Worm (Caenorhabditis elegans) whole organism, young adult: Measurements from ENCODE around the gene Y75B8A.34.

Source experiments
- B0336.3 ChIP-seq: fragments of 200-800 bp; sonication (Bioruptor generic); IDR thresholded peaks from 2 replicates; pipeline ENCODE4 v1.3.6; 2022; ENCODE audit warnings: missing genetic modification characterization, missing compliant biosample characterization
- C17E4.6 ChIP-seq: fragments of 200-800 bp; sonication (Bioruptor generic); IDR thresholded peaks from 2 replicates; pipeline ENCODE4 v1.3.6; 2022; ENCODE audit warnings: missing genetic modification reagents, missing genetic modification characterization, missing compliant biosample characterization
- F49E8.2 ChIP-seq: sonication (generic microtip); optimal IDR thresholded peaks from 3 replicates; lab custom pipeline; 2017; ENCODE audit warnings: missing genetic modification characterization, mild to moderate bottlenecking, missing compliant biosample characterization, antibody characterized with exemption, moderate library complexity; ENCODE audit not compliant: insufficient read depth
- ZK185.1 ChIP-seq: sonication (generic microtip); optimal IDR thresholded peaks from 2 replicates; lab custom pipeline; 2016; ENCODE audit warnings: mild to moderate bottlenecking, missing genetic modification characterization, missing compliant biosample characterization; ENCODE audit not compliant: poor library complexity, severe bottlenecking
- atf-7 ChIP-seq: sonication (generic microtip); optimal IDR thresholded peaks from 2 replicates; lab custom pipeline; 2017; ENCODE audit warnings: mild to moderate bottlenecking, missing genetic modification characterization, missing compliant biosample characterization
- attf-5 ChIP-seq: fragments of 200-800 bp; sonication (Bioruptor generic); optimal IDR thresholded peaks from 2 replicates; lab custom pipeline; 2018; ENCODE audit warnings: mild to moderate bottlenecking, missing genetic modification characterization, missing compliant biosample characterization
- cebp-1 ChIP-seq, 2 experiments: fragments of 200-800 bp in 1 of 2; sonication (Bioruptor generic) in 1 of 2; sonication (generic microtip) in 1 of 2; IDR thresholded peaks in 1 of 2; optimal IDR thresholded peaks in 1 of 2; 2 replicates each; pipeline versions ENCODE4 v1.3.6 to Lab custom; 2017 to 2022; ENCODE audit warnings: missing compliant biosample characterization in 2 of 2, missing genetic modification characterization in 2 of 2, mild to moderate bottlenecking in 1 of 2, missing genetic modification reagents in 1 of 2, moderate library complexity in 1 of 2
- ceh-40 ChIP-seq: fragments of 200-800 bp; sonication (Bioruptor generic); IDR thresholded peaks from 2 replicates; pipeline ENCODE4 v1.3.6; 2022; ENCODE audit warnings: missing genetic modification characterization, missing compliant biosample characterization
- dox-1 ChIP-seq: fragments of 200-800 bp; sonication (Bioruptor generic); IDR thresholded peaks from 2 replicates; pipeline ENCODE4 v1.3.6; 2022; ENCODE audit warnings: missing genetic modification reagents, missing genetic modification characterization, missing compliant biosample characterization
- egl-18 ChIP-seq: fragments of 200-800 bp; sonication (Bioruptor generic); IDR thresholded peaks from 2 replicates; pipeline ENCODE4 v1.3.6; 2022; ENCODE audit warnings: missing genetic modification reagents, missing genetic modification characterization, missing compliant biosample characterization
- hlh-26 ChIP-seq: fragments of 200-800 bp; sonication (Bioruptor generic); conservative IDR thresholded peaks from 2 replicates; pipeline ENCODE4 v1.3.6; 2022; ENCODE audit warnings: missing genetic modification reagents, missing genetic modification characterization, missing compliant biosample characterization
- hmg-1.2 ChIP-seq: fragments of 200-800 bp; sonication (Bioruptor generic); IDR thresholded peaks from 2 replicates; pipeline ENCODE4 v1.3.6; 2022; ENCODE audit warnings: missing genetic modification reagents, missing genetic modification characterization, missing compliant biosample characterization
- hsf-1 ChIP-seq: fragments of 200-800 bp; sonication (Bioruptor generic); IDR thresholded peaks from 2 replicates; pipeline ENCODE4 v1.3.6; 2022; ENCODE audit warnings: missing genetic modification reagents, missing genetic modification characterization, missing compliant biosample characterization
- lag-1 ChIP-seq: fragments of 200-800 bp; sonication (Bioruptor generic); IDR thresholded peaks from 2 replicates; pipeline ENCODE4 v1.3.6; 2022; ENCODE audit warnings: missing genetic modification reagents, missing genetic modification characterization, missing compliant biosample characterization
- lin-35 ChIP-seq, 3 experiments: fragments of 150-350 bp in 2 of 3; sonication (generic microtip) in 1 of 3; optimal IDR thresholded peaks; 2 replicates each; lab custom pipeline; 2014 to 2018; ENCODE audit warnings: missing biosample characterization in 3 of 3, missing genetic modification characterization in 3 of 3, missing genetic modification reagents in 3 of 3
- lin-40 ChIP-seq: sonication (generic microtip); optimal IDR thresholded peaks from 2 replicates; lab custom pipeline; 2016; ENCODE audit warnings: missing genetic modification characterization, mild to moderate bottlenecking, missing compliant biosample characterization, missing genotype, missing genetic modification reagents
- lin-54 ChIP-seq: fragments of 200-800 bp; sonication (Bioruptor generic); optimal IDR thresholded peaks from 2 replicates; lab custom pipeline; 2018; ENCODE audit warnings: mild to moderate bottlenecking, missing genetic modification characterization, missing compliant biosample characterization
- madf-3 ChIP-seq: fragments of 200-800 bp; sonication (Bioruptor generic); IDR thresholded peaks from 2 replicates; pipeline ENCODE4 v1.3.6; 2022; ENCODE audit warnings: missing genetic modification reagents, missing genetic modification characterization, missing compliant biosample characterization
- mcd-1 ChIP-seq: fragments of 200-800 bp; sonication (Bioruptor generic); IDR thresholded peaks from 2 replicates; pipeline ENCODE4 v1.3.6; 2022; ENCODE audit warnings: missing genetic modification reagents, missing genetic modification characterization, missing compliant biosample characterization
- mel-28 ChIP-seq: sonication (generic microtip); optimal IDR thresholded peaks from 2 replicates; lab custom pipeline; 2016; ENCODE audit warnings: borderline replicate concordance, mild to moderate bottlenecking, missing genetic modification characterization, missing compliant biosample characterization
- nfyb-1 ChIP-seq: fragments of 200-800 bp; sonication (Bioruptor generic); IDR thresholded peaks from 2 replicates; pipeline ENCODE4 v1.3.6; 2022; ENCODE audit warnings: missing genetic modification reagents, missing genetic modification characterization, missing compliant biosample characterization
- nhr-80 ChIP-seq: sonication (generic microtip); optimal IDR thresholded peaks from 2 replicates; lab custom pipeline; 2016; ENCODE audit warnings: missing genetic modification characterization, missing compliant biosample characterization
- nhr-90 ChIP-seq: sonication (generic microtip); optimal IDR thresholded peaks from 2 replicates; lab custom pipeline; 2016; ENCODE audit warnings: missing genotype, mild to moderate bottlenecking, missing genetic modification characterization, missing compliant biosample characterization
- snpc-1.3 ChIP-seq: sonication (generic microtip); optimal IDR thresholded peaks from 2 replicates; lab custom pipeline; 2017; ENCODE audit warnings: missing genetic modification characterization, mild to moderate bottlenecking, missing compliant biosample characterization, antibody characterized with exemption, moderate library complexity, missing genotype, missing genetic modification reagents; ENCODE audit not compliant: insufficient read depth
- snpc-4 ChIP-seq, 5 experiments: fragments of 150-350 bp in 1 of 5; sonication (generic microtip) in 4 of 5; optimal IDR thresholded peaks; 2 replicates each; lab custom pipeline; 2014 to 2018; ENCODE audit warnings: missing genetic modification characterization in 5 of 5, missing biosample characterization in 3 of 5, antibody characterized with exemption in 2 of 5, mild to moderate bottlenecking in 2 of 5, missing compliant biosample characterization in 2 of 5, missing genotype in 2 of 5, moderate library complexity in 2 of 5, missing genetic modification reagents in 1 of 5
- sptf-2 ChIP-seq: fragments of 200-800 bp; sonication (Bioruptor generic); optimal IDR thresholded peaks from 2 replicates; lab custom pipeline; 2018; ENCODE audit warnings: mild to moderate bottlenecking, missing genetic modification characterization, missing compliant biosample characterization
- tbp1 ChIP-seq: fragments of 200-800 bp; sonication (Bioruptor generic); optimal IDR thresholded peaks from 2 replicates; lab custom pipeline; 2018; ENCODE audit warnings: mild to moderate bottlenecking, missing genetic modification characterization, missing compliant biosample characterization
- zfh-2 ChIP-seq: fragments of 200-800 bp; sonication (Bioruptor generic); conservative IDR thresholded peaks from 2 replicates; pipeline ENCODE4 v1.3.6; 2022; ENCODE audit warnings: missing genetic modification reagents, missing genetic modification characterization, missing compliant biosample characterization
- zim-3 ChIP-seq: sonication (generic microtip); optimal IDR thresholded peaks from 2 replicates; lab custom pipeline; 2017; ENCODE audit warnings: mild to moderate bottlenecking, missing genetic modification characterization, moderate library complexity, missing compliant biosample characterization
- ztf-26 ChIP-seq: sonication (generic microtip); optimal IDR thresholded peaks from 2 replicates; lab custom pipeline; 2017; ENCODE audit warnings: missing genetic modification characterization, missing compliant biosample characterization
- ztf-3 ChIP-seq: fragments of 200-800 bp; sonication (Bioruptor generic); optimal IDR thresholded peaks from 2 replicates; lab custom pipeline; 2018; ENCODE audit warnings: mild to moderate bottlenecking, missing genetic modification characterization, missing compliant biosample characterization

Y75B8A.34 gene

ce11 chrIII:12331300-12331699, 28.1 kb upstream of the Y75B8A.34 start:
- peak; percentile 87 for TF ChIP-seq nfyb-1 (GFP tag; lab: Robert Waterston, UW)
- TF ChIP-seq zfh-2, result no peak

- no peak for TF ChIP-seq madf-3 (GFP tag; lab: Robert Waterston, UW)
Measured at ce11 chrIII:12333445-12333844, 25.9 kb upstream of the Y75B8A.34 start, which contains the start of gene zip-1. TSS of gene zip-1 (plus strand) at chrIII:12333745.

DNA sequence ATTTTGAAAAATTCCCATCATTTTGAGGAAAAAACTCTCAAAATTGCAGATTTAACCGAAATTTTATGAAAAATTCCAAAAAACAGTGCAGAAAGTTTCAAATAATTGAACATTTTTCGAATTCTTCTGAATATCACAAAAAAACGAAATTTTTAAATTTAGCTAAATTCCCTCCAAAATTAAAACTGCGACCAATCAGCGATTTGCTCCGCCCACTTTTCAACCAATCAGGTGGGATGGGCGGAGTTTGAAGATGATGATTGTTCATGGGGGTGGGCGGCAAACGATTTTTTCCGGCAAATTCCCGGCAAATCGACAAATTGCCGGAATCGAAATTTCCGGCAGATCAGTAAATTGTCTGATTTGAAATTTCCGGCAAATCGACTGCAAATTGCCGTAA, 25.1 kb upstream of the Y75B8A.34 start:
- 0 out of 2 replicates have a peak, but pooled peaks have one; percentile 53 for TF ChIP-seq nfyb-1 (GFP tag; lab: Robert Waterston, UW)
- no peak for TF ChIP-seq lag-1 (GFP tag; lab: Robert Waterston, UW)

DNA sequence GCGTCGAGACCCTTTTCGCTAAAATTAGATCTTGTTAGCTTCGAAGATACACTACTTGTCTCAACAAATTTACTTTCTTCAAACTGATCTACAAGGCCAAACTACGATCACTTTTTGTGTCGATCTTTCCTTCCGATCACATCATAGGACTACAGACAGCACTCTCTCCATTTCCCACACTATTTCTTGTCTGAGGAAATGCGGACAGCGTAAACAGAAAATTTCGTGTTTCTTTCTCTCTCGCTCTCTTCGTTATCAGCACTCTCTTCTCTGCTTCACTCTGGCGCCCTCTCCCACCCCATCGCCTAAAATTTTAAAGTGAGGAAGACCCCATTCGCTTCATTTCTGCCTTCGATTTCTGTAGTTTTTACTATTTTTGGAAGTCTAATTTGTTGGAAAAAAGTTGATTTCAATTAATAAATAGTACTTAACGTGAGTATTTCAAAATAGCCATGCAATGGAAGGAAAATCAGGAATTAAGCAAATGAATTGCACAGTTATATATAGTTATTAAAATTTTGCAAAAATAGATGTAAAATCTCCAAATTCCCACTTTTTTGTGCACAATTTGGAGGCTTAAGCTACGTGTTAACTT, 23.9 kb upstream of the Y75B8A.34 start:
- TF ChIP-seq atf-7, result peak; percentile 31
- TF ChIP-seq zfh-2, result 0 out of 2 replicates have a peak, but pooled peaks have one; percentile 33
- TF ChIP-seq attf-5 (GFP tag; lab: Kevin White, UChicago), result peak; percentile 24
- TF ChIP-seq snpc-1.3 (tag; lab: Kevin White, UChicago), result no peak
- TF ChIP-seq egl-18 (GFP tag; lab: Robert Waterston, UW), result no peak
- TF ChIP-seq ZK185.1 (tag; lab: Kevin White, UChicago), result peak; percentile 22
- no peak for TF ChIP-seq hlh-26 (GFP tag; lab: Robert Waterston, UW)
- no peak for TF ChIP-seq hsf-1 (GFP tag; lab: Robert Waterston, UW)
- TF ChIP-seq lin-54 (GFP tag; lab: Kevin White, UChicago), result no peak
- TF ChIP-seq tbp1 (GFP tag; lab: Kevin White, UChicago), result peak; percentile 28
- TF ChIP-seq dox-1, result peak; percentile 65; the same call in 1 of the 2 replicates
- TF ChIP-seq ztf-26 (tag; lab: Kevin White, UChicago), result peak; percentile 21
- TF ChIP-seq ztf-3, result no peak
- TF ChIP-seq mel-28 (tag; lab: Kevin White, UChicago), result no peak
- peak; percentile 48; the same call in 1 of the 2 replicates for TF ChIP-seq mcd-1 (GFP tag; lab: Robert Waterston, UW)
- TF ChIP-seq zim-3 (tag; lab: Kevin White, UChicago), result no peak
- TF ChIP-seq snpc-4 (GFP tag; optimal IDR thresholded peaks at IDR 0.05; lab: Kevin White, UChicago), result no peak
- peak in 2 of 4 experiments; percentile 20 to 40 for TF ChIP-seq snpc-4 (tag; optimal IDR thresholded peaks at IDR 0.05; lab: Kevin White, UChicago)
- no peak for TF ChIP-seq sptf-2 (GFP tag; lab: Kevin White, UChicago)
- peak in 1 of 3 experiments; percentile 19 for TF ChIP-seq lin-35 (GFP tag; optimal IDR thresholded peaks at IDR 0.05; lab: Kevin White, UChicago)
- TF ChIP-seq nhr-80 (tag; lab: Kevin White, UChicago), result peak; percentile 80
- TF ChIP-seq cebp-1 (GFP tag; IDR thresholded peaks at IDR 0.05; lab: Robert Waterston, UW), result no peak
- peak; percentile 64 for TF ChIP-seq cebp-1 (tag; optimal IDR thresholded peaks at IDR 0.05; lab: Kevin White, UChicago)
- no peak for TF ChIP-seq F49E8.2
- TF ChIP-seq C17E4.6 (GFP tag; lab: Robert Waterston, UW), result no peak
- no peak for TF ChIP-seq ceh-40
- peak; percentile 59 for TF ChIP-seq lin-40
- TF ChIP-seq nhr-90 (tag; lab: Kevin White, UChicago), result peak; percentile 6
- TF ChIP-seq hmg-1.2, result peak; percentile 94
- peak; percentile 50; the same call in 1 of the 2 replicates for TF ChIP-seq B0336.3 (GFP tag; lab: Robert Waterston, UW)
